Fruit fly (Drosophila melanogaster): ENCODE data around the gene Ugt316A1.

Gene Ugt316A1

DNA sequence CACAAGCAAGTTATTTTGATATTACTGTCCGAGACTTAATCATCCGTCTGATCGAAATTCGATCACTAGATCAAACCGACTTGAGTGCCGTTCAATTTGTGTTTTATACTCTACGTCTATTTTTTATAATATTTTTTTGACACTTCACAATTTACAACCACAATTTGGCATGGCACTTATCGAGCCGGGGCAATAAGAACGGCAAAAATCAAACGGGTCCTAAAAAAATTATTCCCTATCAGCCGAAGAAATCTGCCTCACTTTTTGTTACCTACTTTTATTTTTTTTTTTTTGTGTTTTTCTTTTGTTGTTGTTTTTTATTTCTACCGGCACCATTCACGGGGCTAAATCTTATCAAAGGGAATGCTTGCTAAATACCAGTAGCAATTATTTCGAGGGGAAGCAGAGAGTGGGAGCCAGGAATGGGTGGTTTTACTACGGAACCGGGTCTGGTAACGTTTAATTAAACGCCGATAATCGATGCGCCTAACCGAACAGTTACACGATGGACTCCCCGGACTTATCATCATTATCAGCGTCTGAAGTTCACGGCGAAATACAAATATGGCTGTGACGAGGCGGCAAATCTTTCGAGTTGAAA, 47.1 kb downstream of the Ugt316A1 start:
- TF ChIP-seq Snoo (tag; optimal IDR thresholded peaks at IDR 0.05) (no peak), Ets98B (GFP tag; IDR thresholded peaks at IDR 0.05) (no peak), gl (tag; optimal IDR thresholded peaks at IDR 0.05) (no peak), Pif1A (GFP tag; optimal IDR thresholded peaks at IDR 0.05) (no peak), CG32121 (GFP tag; IDR thresholded peaks at IDR 0.05) (no peak), CG13204 (GFP tag; optimal IDR thresholded peaks at IDR 0.05) (no peak), CG8159 (tag; optimal IDR thresholded peaks at IDR 0.05) (no peak), CG15710 (tag; optimal IDR thresholded peaks at IDR 0.05) (no peak), CG8301 (tag; optimal IDR thresholded peaks at IDR 0.05) (no peak), fd96Ca (GFP tag; IDR thresholded peaks at IDR 0.05) (no peak), CG9948 (tag; optimal IDR thresholded peaks at IDR 0.05) (no peak), CG17806 (tag; optimal IDR thresholded peaks at IDR 0.05) (no peak), CG10348 (GFP tag; IDR thresholded peaks at IDR 0.05) (no peak), CG34367 (tag; optimal IDR thresholded peaks at IDR 0.05) (no peak), CG12605 (GFP tag; IDR thresholded peaks at IDR 0.05) (no peak), Pif1B (GFP tag; optimal IDR thresholded peaks at IDR 0.05) (no peak), EcR (GFP tag; optimal IDR thresholded peaks at IDR 0.05) (no peak), CG14655 (GFP tag; optimal IDR thresholded peaks at IDR 0.05) (no peak), CG4496 (GFP tag; IDR thresholded peaks at IDR 0.05) (no peak), rn (GFP tag; IDR thresholded peaks at IDR 0.05) (no peak)

DNA sequence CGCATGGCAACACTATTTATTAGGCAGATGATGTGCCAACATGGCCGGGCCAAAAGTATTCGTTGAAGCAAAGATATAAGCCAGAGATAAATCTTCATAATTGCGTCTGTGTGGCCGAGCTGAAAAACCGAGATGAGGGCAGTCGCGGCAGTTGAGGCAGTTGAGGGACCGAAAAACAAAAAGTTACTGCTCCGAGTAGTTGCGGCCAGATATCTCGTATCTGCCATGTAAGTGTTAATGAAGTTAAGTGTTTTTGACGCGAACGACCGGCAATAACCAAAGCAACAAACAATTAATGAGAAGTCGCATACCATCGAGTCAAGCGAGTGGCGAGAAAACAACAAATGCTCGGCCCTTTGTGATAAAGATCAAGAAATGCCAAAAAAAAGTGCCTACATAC, 47.8 kb downstream of the Ugt316A1 start:
- TF ChIP-seq CG8159 (tag; optimal IDR thresholded peaks at IDR 0.05) (no peak), D1 (tag; optimal IDR thresholded peaks at IDR 0.05) (no peak), Pif1A (GFP tag; optimal IDR thresholded peaks at IDR 0.05) (no peak), CG13204 (GFP tag; optimal IDR thresholded peaks at IDR 0.05) (no peak), CG9948 (tag; optimal IDR thresholded peaks at IDR 0.05) (no peak), Ets98B (GFP tag; IDR thresholded peaks at IDR 0.05) (no peak), gl (tag; optimal IDR thresholded peaks at IDR 0.05) (no peak), fd96Ca (GFP tag; IDR thresholded peaks at IDR 0.05) (no peak), rn (GFP tag; IDR thresholded peaks at IDR 0.05) (no peak), CG32121 (GFP tag; IDR thresholded peaks at IDR 0.05) (no peak), CG14655 (GFP tag; optimal IDR thresholded peaks at IDR 0.05) (no peak), EcR (GFP tag; optimal IDR thresholded peaks at IDR 0.05) (no peak), Snoo (tag; optimal IDR thresholded peaks at IDR 0.05) (no peak)

DNA sequence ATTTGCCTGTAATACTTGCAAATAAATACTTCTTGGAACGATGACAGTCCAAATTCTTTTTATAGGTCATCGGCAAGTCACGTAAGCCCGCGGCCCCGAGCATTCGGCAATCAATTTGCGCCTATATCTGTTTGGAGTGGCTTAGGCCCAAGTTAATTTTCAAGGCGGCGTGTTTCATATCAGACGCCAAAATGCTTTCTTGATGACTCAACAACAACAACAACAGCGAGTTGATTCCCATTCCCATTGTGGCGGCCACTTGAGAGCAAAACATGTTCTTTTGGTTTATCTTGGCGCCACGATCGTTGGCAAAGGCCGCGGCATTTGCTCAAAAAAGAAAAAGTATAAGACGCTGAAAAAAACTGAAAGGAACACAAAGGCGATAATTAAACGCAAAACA, 48.5 kb downstream of the Ugt316A1 start:
- TF ChIP-seq CG4496 (GFP tag; IDR thresholded peaks at IDR 0.05) (no peak), CG8159 (tag; optimal IDR thresholded peaks at IDR 0.05) (no peak), D1 (tag; optimal IDR thresholded peaks at IDR 0.05) (no peak), CG8301 (tag; optimal IDR thresholded peaks at IDR 0.05) (no peak)

DNA sequence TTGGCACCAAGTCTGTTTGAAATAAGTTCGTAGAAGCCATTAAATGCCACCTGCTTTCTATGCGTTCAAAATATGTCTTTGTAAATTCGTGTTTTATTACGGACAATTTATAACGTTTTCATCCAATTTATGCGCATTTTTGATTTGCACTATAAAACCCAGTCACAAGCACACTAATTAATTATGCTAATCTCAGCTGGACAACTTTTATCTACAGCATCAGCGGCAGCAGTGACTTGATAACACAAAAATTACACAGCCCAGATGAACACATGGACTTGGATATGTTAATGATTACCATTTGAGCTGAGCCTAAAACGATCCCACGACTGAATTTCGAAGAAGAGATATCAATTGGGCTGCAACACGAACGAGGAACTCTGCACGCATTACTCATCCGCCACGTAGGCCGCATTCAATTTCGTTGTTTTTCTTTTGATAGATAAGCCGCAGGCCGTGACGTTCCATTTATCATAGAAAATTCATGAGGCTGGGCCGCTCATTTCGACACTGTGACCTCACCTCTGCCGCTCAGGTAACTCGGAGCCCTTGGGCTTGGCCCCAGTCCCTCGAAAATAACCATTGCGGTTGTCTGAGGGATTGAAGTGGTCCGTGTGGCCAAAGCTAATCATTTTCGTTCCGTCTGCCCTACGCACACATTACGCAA, 49.4 kb downstream of the Ugt316A1 start:
- no peak for TF ChIP-seq CG13204 (GFP tag; optimal IDR thresholded peaks at IDR 0.05)
- TF ChIP-seq gl (tag; optimal IDR thresholded peaks at IDR 0.05), result no peak
- TF ChIP-seq fd96Ca (GFP tag; IDR thresholded peaks at IDR 0.05), result no peak
- TF ChIP-seq Ets98B (GFP tag; IDR thresholded peaks at IDR 0.05), result no peak
- TF ChIP-seq CG12605 (GFP tag; IDR thresholded peaks at IDR 0.05), result no peak
- TF ChIP-seq CG32121 (GFP tag; IDR thresholded peaks at IDR 0.05), result no peak
- TF ChIP-seq CG34367 (tag; optimal IDR thresholded peaks at IDR 0.05), result no peak
- TF ChIP-seq CG8301 (tag; optimal IDR thresholded peaks at IDR 0.05), result no peak
- no peak for TF ChIP-seq CG8159 (tag; optimal IDR thresholded peaks at IDR 0.05)
- no peak for TF ChIP-seq EcR (GFP tag; optimal IDR thresholded peaks at IDR 0.05)
- no peak for TF ChIP-seq D1 (tag; optimal IDR thresholded peaks at IDR 0.05)
- TF ChIP-seq CG15710 (tag; optimal IDR thresholded peaks at IDR 0.05), result no peak
- TF ChIP-seq CG9948 (tag; optimal IDR thresholded peaks at IDR 0.05), result no peak
- TF ChIP-seq Pif1B (GFP tag; optimal IDR thresholded peaks at IDR 0.05), result no peak
- no peak for TF ChIP-seq CG4496 (GFP tag; IDR thresholded peaks at IDR 0.05)

DNA sequence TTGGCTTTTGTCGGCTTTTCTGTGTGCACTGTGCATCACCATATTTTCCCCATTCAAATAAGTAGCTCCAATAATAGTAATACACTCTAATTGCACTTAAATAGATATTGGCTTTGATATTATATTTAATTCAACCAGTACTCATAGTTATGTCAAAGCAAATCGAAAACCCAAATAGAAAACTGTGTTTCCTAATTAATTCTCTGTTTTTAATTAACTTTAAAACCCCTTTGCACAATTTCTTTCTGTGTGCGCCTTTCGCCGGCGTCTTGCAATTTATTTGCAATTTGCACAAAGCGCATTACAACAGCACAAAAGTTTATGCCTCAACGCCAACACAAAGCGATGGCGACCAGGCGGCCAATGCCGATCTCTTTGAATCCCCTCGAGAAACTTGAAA, 51.4 kb downstream of the Ugt316A1 start:
- TF ChIP-seq CG8301 (tag; optimal IDR thresholded peaks at IDR 0.05) (peak; percentile 54), CG13204 (GFP tag; optimal IDR thresholded peaks at IDR 0.05) (no peak), CG14655 (GFP tag; optimal IDR thresholded peaks at IDR 0.05) (peak; percentile 47), CG4496 (GFP tag; IDR thresholded peaks at IDR 0.05) (peak; percentile 58; the same call in 2 of the 3 replicates), Ets98B (GFP tag; IDR thresholded peaks at IDR 0.05) (peak; percentile 73), Pif1A (GFP tag; optimal IDR thresholded peaks at IDR 0.05) (peak; percentile 46), D1 (tag; optimal IDR thresholded peaks at IDR 0.05) (no peak), Snoo (tag; optimal IDR thresholded peaks at IDR 0.05) (no peak), CG17806 (tag; optimal IDR thresholded peaks at IDR 0.05) (peak; percentile 13), EcR (GFP tag; optimal IDR thresholded peaks at IDR 0.05) (no peak), CG32121 (GFP tag; IDR thresholded peaks at IDR 0.05) (no peak; the same call in 1 of the 2 replicates), CG34367 (tag; optimal IDR thresholded peaks at IDR 0.05) (no peak), Pif1B (GFP tag; optimal IDR thresholded peaks at IDR 0.05) (peak; percentile 9), CG9948 (tag; optimal IDR thresholded peaks at IDR 0.05) (no peak), CG12605 (GFP tag; IDR thresholded peaks at IDR 0.05) (no peak), gl (tag; optimal IDR thresholded peaks at IDR 0.05) (no peak), CG8159 (tag; optimal IDR thresholded peaks at IDR 0.05) (peak; percentile 40), CG10348 (GFP tag; IDR thresholded peaks at IDR 0.05) (no peak), CG15710 (tag; optimal IDR thresholded peaks at IDR 0.05) (peak; percentile 4), fd96Ca (GFP tag; IDR thresholded peaks at IDR 0.05) (no peak), rn (GFP tag; IDR thresholded peaks at IDR 0.05) (no peak)
